ENCODE assay signal across 4 worm cellular contexts in genomic region chrII:7534369-7534768, ce11.
TF ChIP-seq lines count a peak whose summit lies in the region.

Gene wrt-10 (minus strand): TSS chrII:7534563.

TF ChIP-seq in whole organism, L1 larva, 84 proteins besides CTCF, POLR2A, EP300 and RAD21:
- TF ChIP-seq pax-3 (tag; optimal IDR thresholded peaks at IDR 0.05; lab: Kevin White, UChicago) = no peak
- peak; percentile 57 for TF ChIP-seq nhr-85 (tag; lab: Kevin White, UChicago)
- TF ChIP-seq tbx-2 (tag; optimal IDR thresholded peaks at IDR 0.05; lab: Kevin White, UChicago) = no peak
- TF ChIP-seq F16B12.6 (tag; optimal IDR thresholded peaks at IDR 0.05; lab: Kevin White, UChicago) = no peak
- TF ChIP-seq blmp-1 (tag; optimal IDR thresholded peaks at IDR 0.05; lab: Kevin White, UChicago) = peak; percentile 91
TF ChIP-seq in whole organism, L1 larva: peak in this region for 2.

TF ChIP-seq in whole organism, L2 larva, 48 proteins besides CTCF, POLR2A, EP300 and RAD21:
- TF ChIP-seq sma-3 (GFP tag; optimal IDR thresholded peaks at IDR 0.05; lab: Kevin White, UChicago) = no peak
- TF ChIP-seq snpc-4 (tag; optimal IDR thresholded peaks at IDR 0.05; lab: Kevin White, UChicago) = no peak
- no peak for TF ChIP-seq lin-13 (GFP tag; optimal IDR thresholded peaks at IDR 0.05; lab: Kevin White, UChicago)
- TF ChIP-seq nhr-237 (tag; optimal IDR thresholded peaks at IDR 0.05; lab: Kevin White, UChicago) = no peak
- no peak for TF ChIP-seq aly-2 (tag; optimal IDR thresholded peaks at IDR 0.05; lab: Kevin White, UChicago)
- no peak for TF ChIP-seq mbf-1 (tag; optimal IDR thresholded peaks at IDR 0.05; lab: Kevin White, UChicago)
- TF ChIP-seq elt-1 (tag; optimal IDR thresholded peaks at IDR 0.05; lab: Kevin White, UChicago) = peak; percentile 53
- no peak for TF ChIP-seq mab-5 (tag; optimal IDR thresholded peaks at IDR 0.05; lab: Kevin White, UChicago)
- no peak for TF ChIP-seq unc-55 (GFP tag; optimal IDR thresholded peaks at IDR 0.05; lab: Kevin White, UChicago)
- no peak for TF ChIP-seq blmp-1 (tag; optimal IDR thresholded peaks at IDR 0.05; lab: Kevin White, UChicago; ENCODE audit: insufficient read depth)
- no peak for TF ChIP-seq lin-11 (tag; optimal IDR thresholded peaks at IDR 0.05; lab: Kevin White, UChicago)
- peak; percentile 44 for TF ChIP-seq ceh-16 (tag; optimal IDR thresholded peaks at IDR 0.05; lab: Kevin White, UChicago)
- no peak for TF ChIP-seq Y55F3AM.14 (GFP tag; optimal IDR thresholded peaks at IDR 0.05; lab: Kevin White, UChicago)
- TF ChIP-seq ztf-4 (tag; optimal IDR thresholded peaks at IDR 0.05; lab: Kevin White, UChicago) = no peak
- peak; percentile 23 for TF ChIP-seq sma-9 (GFP tag; optimal IDR thresholded peaks at IDR 0.05; lab: Kevin White, UChicago)
- no peak for TF ChIP-seq sma-9 (tag; optimal IDR thresholded peaks at IDR 0.05; lab: Kevin White, UChicago)
- no peak for TF ChIP-seq egl-27 (tag; optimal IDR thresholded peaks at IDR 0.05; lab: Kevin White, UChicago)
- TF ChIP-seq dmd-4 (tag; optimal IDR thresholded peaks at IDR 0.05; lab: Kevin White, UChicago) = no peak
- TF ChIP-seq nhr-25 (tag; optimal IDR thresholded peaks at IDR 0.05; lab: Kevin White, UChicago) = no peak
- TF ChIP-seq lin-39 (tag; optimal IDR thresholded peaks at IDR 0.05; lab: Kevin White, UChicago) = no peak

TF ChIP-seq in whole organism, L3 larva, 47 proteins besides CTCF, POLR2A, EP300 and RAD21:
- TF ChIP-seq fkh-10 (GFP tag; optimal IDR thresholded peaks at IDR 0.05; lab: Kevin White, UChicago) (no peak), sea-2 (GFP tag; optimal IDR thresholded peaks at IDR 0.05; lab: Kevin White, UChicago) (no peak), nhr-28 (tag; optimal IDR thresholded peaks at IDR 0.05; lab: Kevin White, UChicago) (no peak), unc-62 (GFP tag; optimal IDR thresholded peaks at IDR 0.05; lab: Kevin White, UChicago) (no peak), nhr-25 (tag; optimal IDR thresholded peaks at IDR 0.05; lab: Kevin White, UChicago) (peak; percentile 10), nhr-43 (tag; optimal IDR thresholded peaks at IDR 0.05; lab: Kevin White, UChicago; ENCODE audit: poor library complexity, severe bottlenecking) (no peak), pqm-1 (tag; optimal IDR thresholded peaks at IDR 0.05; lab: Kevin White, UChicago) (no peak), ZK546.5 (tag; optimal IDR thresholded peaks at IDR 0.05; lab: Kevin White, UChicago) (no peak), egl-27 (tag; optimal IDR thresholded peaks at IDR 0.05; lab: Kevin White, UChicago) (no peak), mml-1 (tag; optimal IDR thresholded peaks at IDR 0.05; lab: Kevin White, UChicago) (no peak), ztf-4 (tag; optimal IDR thresholded peaks at IDR 0.05; lab: Kevin White, UChicago) (no peak), ceh-16 (tag; optimal IDR thresholded peaks at IDR 0.05; lab: Kevin White, UChicago) (no peak), ceh-82 (tag; optimal IDR thresholded peaks at IDR 0.05; lab: Kevin White, UChicago) (no peak), lin-15B (tag; optimal IDR thresholded peaks at IDR 0.05; lab: Kevin White, UChicago) (no peak), ztf-11 (tag; optimal IDR thresholded peaks at IDR 0.05; lab: Kevin White, UChicago) (no peak), hmg-11 (tag; optimal IDR thresholded peaks at IDR 0.05; lab: Kevin White, UChicago) (no peak), zag-1 (tag; optimal IDR thresholded peaks at IDR 0.05; lab: Kevin White, UChicago) (no peak), egl-5 (tag; optimal IDR thresholded peaks at IDR 0.05; lab: Kevin White, UChicago) (no peak), unc-39 (tag; optimal IDR thresholded peaks at IDR 0.05; lab: Kevin White, UChicago) (no peak), ceh-9 (tag; optimal IDR thresholded peaks at IDR 0.05; lab: Kevin White, UChicago) (no peak), nhr-23 (tag; optimal IDR thresholded peaks at IDR 0.05; lab: Kevin White, UChicago) (peak; percentile 86), elt-1 (tag; optimal IDR thresholded peaks at IDR 0.05; lab: Kevin White, UChicago) (peak; percentile 6), nhr-76 (tag; optimal IDR thresholded peaks at IDR 0.05; lab: Kevin White, UChicago) (no peak), pha-4 (tag; optimal IDR thresholded peaks at IDR 0.05; lab: Kevin White, UChicago) (no peak)

TF ChIP-seq in whole organism, mixed stage, embryonic, 35 proteins besides CTCF, POLR2A, EP300 and RAD21:
- no peak for TF ChIP-seq flh-1 (GFP tag; optimal IDR thresholded peaks at IDR 0.05; lab: Kevin White, UChicago)
- TF ChIP-seq elt-1 (tag; optimal IDR thresholded peaks at IDR 0.05; lab: Kevin White, UChicago; ENCODE audit: borderline replicate concordance, insufficient read depth) = peak; percentile 82
TF ChIP-seq in whole organism, mixed stage, embryonic: peak in this region for 1.

Comparison
In these comparisons a context has a peak if more than half of its experiments do, and no peak if none do; other contexts are left out.
1. Of the 22 proteins assayed by ChIP-seq in both whole organism, L1 larva and whole organism, L2 larva: peak only in whole organism, L1 larva: blmp-1; only in whole organism, L2 larva: none; in both: none; in neither: 21.